Worm (Caenorhabditis elegans) whole organism, L1 larva: Measurements from ENCODE around the gene H40L08.7.
A peak's percentile ranks its signal among the peaks of the same experiment; 100 is the strongest.

Experiments used
- C04F5.9 ChIP-seq: sonication (generic microtip); optimal IDR thresholded peaks from 2 replicates; lab custom pipeline; 2016; ENCODE audit warnings: missing genetic modification characterization, missing compliant biosample characterization
- C34B4.2 ChIP-seq: sonication (generic microtip); optimal IDR thresholded peaks from 2 replicates; lab custom pipeline; 2017; ENCODE audit warnings: mild to moderate bottlenecking, missing genetic modification characterization, missing compliant biosample characterization
- F16B12.6 ChIP-seq: fragments of 150-350 bp; optimal IDR thresholded peaks from 2 replicates; lab custom pipeline; 2014; ENCODE audit warnings: missing biosample characterization, missing genetic modification characterization
- Y116A8C.19 ChIP-seq: sonication (generic microtip); optimal IDR thresholded peaks from 2 replicates; lab custom pipeline; 2016; ENCODE audit warnings: missing compliant biosample characterization, missing genetic modification characterization, borderline replicate concordance
- blmp-1 ChIP-seq: fragments of 150-350 bp; optimal IDR thresholded peaks from 2 replicates; lab custom pipeline; 2014; ENCODE audit warnings: missing biosample characterization, missing genetic modification characterization
- ceh-63 ChIP-seq: fragments of 200-800 bp; sonication (Bioruptor generic); optimal IDR thresholded peaks from 2 replicates; lab custom pipeline; 2018; ENCODE audit warnings: mild to moderate bottlenecking, missing genetic modification characterization, missing compliant biosample characterization
- ceh-8 ChIP-seq: fragments of 200-800 bp; sonication (Bioruptor generic); optimal IDR thresholded peaks from 2 replicates; lab custom pipeline; 2018; ENCODE audit warnings: mild to moderate bottlenecking, missing genetic modification characterization, moderate library complexity, missing compliant biosample characterization
- ceh-82 ChIP-seq, 3 experiments: fragments of 150-350 bp in 1 of 3; sonication (generic microtip) in 2 of 3; optimal IDR thresholded peaks; 2 replicates each; lab custom pipeline; 2014 to 2017; ENCODE audit warnings: missing biosample characterization in 3 of 3, missing genetic modification characterization in 3 of 3
- ceh-88 ChIP-seq: fragments of 200-800 bp; sonication (Bioruptor generic); IDR thresholded peaks from 2 replicates; pipeline ENCODE4 v1.3.6; 2022; ENCODE audit warnings: missing genetic modification characterization, missing compliant biosample characterization
- ces-1 ChIP-seq: fragments of 150-350 bp; optimal IDR thresholded peaks from 2 replicates; lab custom pipeline; 2014; ENCODE audit warnings: missing biosample characterization, missing genetic modification reagents, missing genetic modification characterization
- dpl-1 ChIP-seq, 3 experiments: fragments of 150-350 bp in 2 of 3; sonication (generic microtip) in 1 of 3; optimal IDR thresholded peaks; 2 replicates each; lab custom pipeline; 2014 to 2017; ENCODE audit warnings: missing biosample characterization in 3 of 3, missing genetic modification characterization in 3 of 3, missing genetic modification reagents in 3 of 3
- efl-3 ChIP-seq: fragments of 200-800 bp; sonication (Bioruptor generic); optimal IDR thresholded peaks from 2 replicates; lab custom pipeline; 2018; ENCODE audit warnings: mild to moderate bottlenecking, missing genetic modification characterization, missing compliant biosample characterization
- egl-27 ChIP-seq, 2 experiments: fragments of 150-350 bp in 1 of 2; sonication (generic microtip); optimal IDR thresholded peaks; 3 replicates each; lab custom pipeline; 2017 to 2018; ENCODE audit warnings: missing biosample characterization in 2 of 2, missing genetic modification characterization in 2 of 2, missing genetic modification reagents in 2 of 2
- fkh-10 ChIP-seq: sonication (generic microtip); optimal IDR thresholded peaks from 2 replicates; lab custom pipeline; 2017; ENCODE audit warnings: missing biosample characterization, missing genetic modification reagents, missing genetic modification characterization
- fkh-4 ChIP-seq: sonication (generic microtip); optimal IDR thresholded peaks from 2 replicates; lab custom pipeline; 2016; ENCODE audit warnings: missing compliant biosample characterization, missing genetic modification characterization, borderline replicate concordance
- fkh-8 ChIP-seq: sonication (generic microtip); optimal IDR thresholded peaks from 2 replicates; lab custom pipeline; 2016; ENCODE audit warnings: mild to moderate bottlenecking, missing genetic modification characterization, missing compliant biosample characterization
- fos-1 ChIP-seq: fragments of 150-350 bp; optimal IDR thresholded peaks from 2 replicates; lab custom pipeline; 2014; ENCODE audit warnings: missing biosample characterization, missing genetic modification characterization
- hlh-17 ChIP-seq: fragments of 200-800 bp; sonication (Bioruptor generic); optimal IDR thresholded peaks from 2 replicates; lab custom pipeline; 2018; ENCODE audit warnings: missing genetic modification characterization, mild to moderate bottlenecking, missing compliant biosample characterization, moderate library complexity, borderline replicate concordance
- hlh-4 ChIP-seq: sonication (generic microtip); optimal IDR thresholded peaks from 2 replicates; lab custom pipeline; 2016; ENCODE audit warnings: mild to moderate bottlenecking, missing genetic modification characterization, missing compliant biosample characterization
- irx-1 ChIP-seq: sonication (generic microtip); optimal IDR thresholded peaks from 2 replicates; lab custom pipeline; 2016; ENCODE audit warnings: missing genetic modification characterization, missing compliant biosample characterization
- lin-13 ChIP-seq: fragments of 150-350 bp; optimal IDR thresholded peaks from 2 replicates; lab custom pipeline; 2014; ENCODE audit warnings: missing biosample characterization, missing genetic modification reagents, missing genetic modification characterization
- lin-14 ChIP-seq: fragments of 200-800 bp; sonication (Bioruptor generic); optimal IDR thresholded peaks from 2 replicates; lab custom pipeline; 2018; ENCODE audit warnings: mild to moderate bottlenecking, missing genetic modification characterization, moderate library complexity, missing compliant biosample characterization
- lin-39 ChIP-seq: fragments of 150-350 bp; optimal IDR thresholded peaks from 2 replicates; lab custom pipeline; 2014; ENCODE audit warnings: missing biosample characterization, missing genetic modification reagents, missing genetic modification characterization
- lir-3 ChIP-seq: sonication (generic microtip); optimal IDR thresholded peaks from 2 replicates; lab custom pipeline; 2016; ENCODE audit warnings: mild to moderate bottlenecking, missing genetic modification characterization, moderate library complexity, missing compliant biosample characterization; ENCODE audit not compliant: poor library complexity
- mab-9 ChIP-seq: fragments of 200-800 bp; sonication (Bioruptor generic); IDR thresholded peaks from 2 replicates; pipeline ENCODE4 v1.3.6; 2022; ENCODE audit warnings: missing genetic modification reagents, missing genetic modification characterization, missing compliant biosample characterization
- mef-2 ChIP-seq: fragments of 150-350 bp; optimal IDR thresholded peaks from 2 replicates; lab custom pipeline; 2014; ENCODE audit warnings: missing biosample characterization, missing genetic modification characterization
- mep-1 ChIP-seq: fragments of 150-350 bp; optimal IDR thresholded peaks from 2 replicates; lab custom pipeline; 2014; ENCODE audit warnings: missing biosample characterization, missing genetic modification characterization
- nhr-12 ChIP-seq: sonication (generic microtip); optimal IDR thresholded peaks from 2 replicates; lab custom pipeline; 2017; ENCODE audit warnings: missing biosample characterization, missing genetic modification characterization
- nhr-47 ChIP-seq: sonication (generic microtip); optimal IDR thresholded peaks from 2 replicates; lab custom pipeline; 2016; ENCODE audit warnings: mild to moderate bottlenecking, missing genetic modification characterization, moderate library complexity, missing compliant biosample characterization
- nhr-71 ChIP-seq: sonication (generic microtip); optimal IDR thresholded peaks from 2 replicates; lab custom pipeline; 2016; ENCODE audit warnings: mild to moderate bottlenecking, missing genetic modification characterization, moderate library complexity, missing compliant biosample characterization
- nhr-76 ChIP-seq: sonication (generic microtip); optimal IDR thresholded peaks from 2 replicates; lab custom pipeline; 2017; ENCODE audit warnings: missing biosample characterization, missing genetic modification characterization
- nhr-84 ChIP-seq: sonication (generic microtip); optimal IDR thresholded peaks from 2 replicates; lab custom pipeline; 2017; ENCODE audit warnings: missing biosample characterization, missing genetic modification characterization
- nhr-85 ChIP-seq: sonication (generic microtip); peaks from one replicate; lab custom pipeline; 2016; ENCODE audit warnings: missing genetic modification characterization, inconsistent platforms, missing compliant biosample characterization
- nhr-90 ChIP-seq: sonication (generic microtip); optimal IDR thresholded peaks from 2 replicates; lab custom pipeline; 2016; ENCODE audit warnings: mild to moderate bottlenecking, missing genetic modification characterization, missing compliant biosample characterization; ENCODE audit not compliant: poor library complexity
- pag-3 ChIP-seq: sonication (generic microtip); optimal IDR thresholded peaks from 2 replicates; lab custom pipeline; 2017; ENCODE audit warnings: missing genetic modification characterization, mild to moderate bottlenecking, missing compliant biosample characterization, antibody characterized with exemption, borderline replicate concordance; ENCODE audit not compliant: insufficient read depth
- pqm-1 ChIP-seq: sonication (generic microtip); optimal IDR thresholded peaks from 3 replicates; lab custom pipeline; 2017; ENCODE audit warnings: missing biosample characterization, missing genetic modification characterization
- rnt-1 ChIP-seq: sonication (generic microtip); optimal IDR thresholded peaks from 2 replicates; lab custom pipeline; 2016; ENCODE audit warnings: mild to moderate bottlenecking, missing genetic modification characterization, moderate library complexity, missing compliant biosample characterization
- skn-1 ChIP-seq: fragments of 150-350 bp; optimal IDR thresholded peaks from 2 replicates; lab custom pipeline; 2014; ENCODE audit warnings: missing biosample characterization, missing genetic modification characterization
- sox-4 ChIP-seq: sonication (generic microtip); optimal IDR thresholded peaks from 2 replicates; lab custom pipeline; 2016; ENCODE audit warnings: missing genetic modification characterization, missing compliant biosample characterization
- tbx-2 ChIP-seq: sonication (generic microtip); optimal IDR thresholded peaks from 2 replicates; lab custom pipeline; 2016; ENCODE audit warnings: missing genetic modification characterization, missing compliant biosample characterization
- unc-62 ChIP-seq: fragments of 150-350 bp; optimal IDR thresholded peaks from 2 replicates; lab custom pipeline; 2014; ENCODE audit warnings: missing biosample characterization, missing genetic modification reagents, missing genetic modification characterization
- unc-86 ChIP-seq: sonication (generic microtip); optimal IDR thresholded peaks from 2 replicates; lab custom pipeline; 2016; ENCODE audit warnings: missing genetic modification characterization, missing compliant biosample characterization
- zip-4 ChIP-seq: fragments of 200-800 bp; sonication (Bioruptor generic); optimal IDR thresholded peaks from 2 replicates; lab custom pipeline; 2018; ENCODE audit warnings: mild to moderate bottlenecking, missing genetic modification characterization, moderate library complexity, missing compliant biosample characterization
- ztf-11 ChIP-seq, 2 experiments: sonication (generic microtip); optimal IDR thresholded peaks; 2 replicates each; lab custom pipeline; 2016 to 2017; ENCODE audit warnings: missing genetic modification characterization in 2 of 2, missing biosample characterization in 1 of 2, missing compliant biosample characterization in 1 of 2

H40L08.7 gene

DNA sequence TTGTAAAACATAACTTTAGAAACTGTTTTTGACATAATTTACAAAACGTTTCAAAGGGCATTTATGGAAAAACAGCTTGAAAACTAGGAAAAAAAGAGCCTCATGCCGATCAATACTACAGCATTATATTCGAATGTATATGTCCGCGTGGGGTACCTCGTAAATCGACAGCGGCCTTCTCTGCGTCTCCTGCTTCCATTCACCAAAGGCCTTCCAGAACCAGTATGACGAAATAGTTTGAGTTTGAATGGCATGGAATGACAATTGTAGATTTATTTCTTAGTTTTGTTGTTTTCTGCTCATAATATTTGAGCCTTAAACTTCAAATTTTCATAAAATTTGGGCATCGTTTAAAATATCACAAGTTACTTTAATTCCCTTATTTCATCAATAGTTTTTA, 32.1 kb downstream of the H40L08.7 start:
- no peak for TF ChIP-seq hlh-17
- no peak for TF ChIP-seq ceh-88 (GFP tag; lab: Robert Waterston, UW)
- no peak for TF ChIP-seq mab-9 (GFP tag; lab: Robert Waterston, UW)
- no peak for TF ChIP-seq egl-27 (tag; optimal IDR thresholded peaks at IDR 0.05; lab: Kevin White, UChicago)
- TF ChIP-seq ceh-82 (tag; optimal IDR thresholded peaks at IDR 0.05; lab: Kevin White, UChicago) = peak in 1 of 3 experiments; percentile 1
- TF ChIP-seq skn-1 (tag; lab: Kevin White, UChicago) = peak; percentile 49
- peak; percentile 47 for TF ChIP-seq lin-14 (GFP tag; lab: Kevin White, UChicago)
- peak; percentile 13 for TF ChIP-seq zip-4
- TF ChIP-seq mep-1 (tag; lab: Kevin White, UChicago) = peak; percentile 1
- no peak for TF ChIP-seq ztf-11 (tag; optimal IDR thresholded peaks at IDR 0.05; lab: Kevin White, UChicago)
- no peak for TF ChIP-seq ces-1 (GFP tag; lab: Kevin White, UChicago)
- no peak for TF ChIP-seq lin-13 (GFP tag; lab: Kevin White, UChicago)
- TF ChIP-seq C34B4.2 (tag; lab: Kevin White, UChicago) = no peak
- no peak for TF ChIP-seq lin-39
- no peak for TF ChIP-seq nhr-85
- peak; percentile 9 for TF ChIP-seq rnt-1 (tag; lab: Kevin White, UChicago)
- no peak for TF ChIP-seq irx-1 (tag; lab: Kevin White, UChicago)
- TF ChIP-seq nhr-71 (tag; lab: Kevin White, UChicago) = peak; percentile 15

- peak; percentile 31 for TF ChIP-seq lin-14 (GFP tag; lab: Kevin White, UChicago)
- TF ChIP-seq nhr-85 = peak; percentile 64
- no peak for TF ChIP-seq ceh-63 (GFP tag; lab: Kevin White, UChicago)
- peak; percentile 23 for TF ChIP-seq blmp-1
These were observed 35.0 kb downstream of the H40L08.7 start for ce11 chrX:15042549-15042948.

- no peak for TF ChIP-seq nhr-47 (tag; lab: Kevin White, UChicago)
- peak; percentile 9 for TF ChIP-seq fkh-8 (tag; lab: Kevin White, UChicago)
- TF ChIP-seq, all 84 proteins: peak for 1
These were observed 36.2 kb downstream of the H40L08.7 start for ce11 chrX:15041340-15041739.

- TF ChIP-seq unc-62 (GFP tag; lab: Kevin White, UChicago) (no peak), fkh-4 (tag; lab: Kevin White, UChicago) (peak; percentile 56), hlh-4 (no peak), irx-1 (tag; lab: Kevin White, UChicago) (peak; percentile 70), F16B12.6 (tag; lab: Kevin White, UChicago) (peak; percentile 19), ceh-8 (GFP tag; lab: Kevin White, UChicago) (no peak), nhr-76 (tag; lab: Kevin White, UChicago) (no peak), pqm-1 (tag; lab: Kevin White, UChicago) (no peak), ztf-11 (tag; optimal IDR thresholded peaks at IDR 0.05; lab: Kevin White, UChicago) (peak in 1 of 2 experiments; percentile 19), lin-13 (GFP tag; lab: Kevin White, UChicago) (peak; percentile 93), tbx-2 (tag; lab: Kevin White, UChicago) (peak; percentile 86), C04F5.9 (tag; lab: Kevin White, UChicago) (peak; percentile 35), fos-1 (tag; lab: Kevin White, UChicago) (peak; percentile 38), mab-9 (GFP tag; lab: Robert Waterston, UW) (peak; percentile 59; the same call in 1 of the 2 replicates), fkh-10 (GFP tag; lab: Kevin White, UChicago) (peak; percentile 30), lin-39 (no peak), unc-86 (peak; percentile 69), efl-3 (no peak), dpl-1 (GFP tag; optimal IDR thresholded peaks at IDR 0.05; lab: Kevin White, UChicago) (peak; percentile 70 to 82 (median 77)), hlh-17 (no peak), ceh-88 (GFP tag; lab: Robert Waterston, UW) (peak; percentile 74; the same call in 1 of the 2 replicates), ces-1 (GFP tag; lab: Kevin White, UChicago) (no peak), mef-2 (tag; lab: Kevin White, UChicago) (no peak), sox-4 (tag; lab: Kevin White, UChicago) (no peak), pag-3 (tag; lab: Kevin White, UChicago) (peak; percentile 74), lir-3 (tag; lab: Kevin White, UChicago) (peak; percentile 54), nhr-84 (no peak), nhr-90 (tag; lab: Kevin White, UChicago) (peak; percentile 73), Y116A8C.19 (tag; lab: Kevin White, UChicago) (no peak), nhr-12 (tag; lab: Kevin White, UChicago) (no peak), skn-1 (tag; lab: Kevin White, UChicago) (peak; percentile 93)
These were observed 36.9 kb downstream of the H40L08.7 start, which contains the start of gene C18B12.4 for ce11 chrX:15040552-15041080. Gene C18B12.4, minus strand, starts transcription at chrX:15040602.
